Fruit fly (Drosophila melanogaster) whole organism, embryonic: ENCODE data around the gene CG32573.
A peak's percentile ranks its signal among the peaks of the same experiment; 100 is the strongest.

Experiments used
- Antp ChIP-seq: fragments of 200-800 bp; sonication (Bioruptor generic); optimal IDR thresholded peaks from 3 replicates; lab custom pipeline; 2016; ENCODE audit warnings: missing biosample characterization, missing genetic modification characterization
- CG10147 ChIP-seq: fragments of 200-800 bp; sonication (Bioruptor generic); optimal IDR thresholded peaks from 2 replicates; lab custom pipeline; 2019; ENCODE audit warnings: missing biosample characterization, mild to moderate bottlenecking, missing genetic modification characterization, moderate library complexity
- CG11695 ChIP-seq: fragments of 200-800 bp; sonication (Bioruptor generic); IDR thresholded peaks from 3 replicates; pipeline ENCODE4 v1.3.6; 2022; ENCODE audit warnings: missing biosample characterization, missing genetic modification characterization
- CG12104 ChIP-seq: fragments of 200-800 bp; sonication (Bioruptor generic); optimal IDR thresholded peaks from 3 replicates; lab custom pipeline; 2016; ENCODE audit warnings: missing biosample characterization, missing genetic modification characterization
- CG12769 ChIP-seq: fragments of 200-800 bp; sonication (Bioruptor generic); optimal IDR thresholded peaks from 2 replicates; lab custom pipeline; 2019; ENCODE audit warnings: missing biosample characterization, mild to moderate bottlenecking, missing genetic modification characterization, moderate library complexity
- CG14710 ChIP-seq: fragments of 200-800 bp; sonication (Bioruptor generic); optimal IDR thresholded peaks from 3 replicates; lab custom pipeline; 2019; ENCODE audit warnings: missing biosample characterization, mild to moderate bottlenecking, missing genetic modification characterization, moderate library complexity
- CG18476 ChIP-seq: fragments of 200-800 bp; sonication (Bioruptor generic); optimal IDR thresholded peaks from 2 replicates; lab custom pipeline; 2016; ENCODE audit warnings: missing biosample characterization, mild to moderate bottlenecking, missing genetic modification characterization
- CG2678 ChIP-seq: fragments of 200-800 bp; sonication (Bioruptor generic); optimal IDR thresholded peaks from 3 replicates; lab custom pipeline; 2019; ENCODE audit warnings: missing biosample characterization, mild to moderate bottlenecking, missing genetic modification characterization, moderate library complexity
- CG2875 ChIP-seq: fragments of 200-800 bp; sonication (Bioruptor generic); optimal IDR thresholded peaks from 2 replicates; lab custom pipeline; 2017; ENCODE audit warnings: missing biosample characterization, mild to moderate bottlenecking, missing genetic modification characterization, missing genetic modification reagents
- CG31441 ChIP-seq: fragments of 200-800 bp; sonication (Bioruptor generic); IDR thresholded peaks from 2 replicates; pipeline ENCODE4 v1.3.6; 2022; ENCODE audit warnings: missing biosample characterization, missing genetic modification characterization
- CG32772 ChIP-seq: fragments of 200-800 bp; sonication (Bioruptor generic); IDR thresholded peaks from 2 replicates; pipeline ENCODE4 v1.3.6; 2022; ENCODE audit warnings: missing biosample characterization, missing genetic modification characterization
- CG3281 ChIP-seq: fragments of 200-800 bp; sonication (Bioruptor generic); optimal IDR thresholded peaks from 3 replicates; lab custom pipeline; 2017; ENCODE audit warnings: missing biosample characterization, mild to moderate bottlenecking, missing genetic modification characterization
- CG4360 ChIP-seq: fragments of 200-800 bp; sonication (Bioruptor generic); IDR thresholded peaks from 2 replicates; pipeline ENCODE4 v1.3.6; 2022; ENCODE audit warnings: missing biosample characterization, missing genetic modification characterization
- CG4617 ChIP-seq: fragments of 200-800 bp; sonication (Bioruptor generic); optimal IDR thresholded peaks from 3 replicates; lab custom pipeline; 2016; ENCODE audit warnings: missing biosample characterization, missing genetic modification characterization, borderline replicate concordance
- CG4730 ChIP-seq: fragments of 200-800 bp; sonication (Bioruptor generic); IDR thresholded peaks from 2 replicates; pipeline ENCODE4 v1.3.6; 2022; ENCODE audit warnings: missing biosample characterization, missing genetic modification characterization
- CG8944 ChIP-seq: fragments of 200-800 bp; sonication (Bioruptor generic); optimal IDR thresholded peaks from 3 replicates; lab custom pipeline; 2016; ENCODE audit warnings: missing biosample characterization, missing genetic modification characterization
- CG9797 ChIP-seq: fragments of 200-800 bp; sonication (Bioruptor generic); optimal IDR thresholded peaks from 3 replicates; lab custom pipeline; 2018; ENCODE audit warnings: missing biosample characterization, mild to moderate bottlenecking, missing genetic modification characterization
- Dip2 ChIP-seq: fragments of 200-800 bp; sonication (Bioruptor generic); IDR thresholded peaks from 2 replicates; pipeline ENCODE4 v1.3.6; 2022; ENCODE audit warnings: missing biosample characterization, missing genetic modification characterization
- Elba2 ChIP-seq: fragments of 200-800 bp; sonication (Bioruptor generic); optimal IDR thresholded peaks from 3 replicates; lab custom pipeline; 2016; ENCODE audit warnings: missing biosample characterization, missing genetic modification characterization
- Ets65A ChIP-seq: fragments of 200-800 bp; sonication (Bioruptor generic); peaks from one replicate; lab custom pipeline; 2016; ENCODE audit warnings: missing biosample characterization, missing genetic modification characterization
- Fer3 ChIP-seq: fragments of 200-800 bp; sonication (Bioruptor generic); optimal IDR thresholded peaks from 2 replicates; lab custom pipeline; 2018; ENCODE audit warnings: missing biosample characterization, mild to moderate bottlenecking, missing genetic modification characterization, moderate library complexity
- H2.0 ChIP-seq: fragments of 200-800 bp; sonication (Bioruptor generic); IDR thresholded peaks from 2 replicates; pipeline ENCODE4 v1.3.6; 2022; ENCODE audit warnings: missing biosample characterization, missing genetic modification characterization
- Lim3 ChIP-seq: fragments of 200-800 bp; sonication (Bioruptor generic); IDR thresholded peaks from 2 replicates; pipeline ENCODE4 v1.3.6; 2022; ENCODE audit warnings: missing biosample characterization, missing genetic modification characterization
- Lpt ChIP-seq: fragments of >200 bp; optimal IDR thresholded peaks from 2 replicates; lab custom pipeline; 2018; ENCODE audit warnings: missing biosample characterization, missing genetic modification characterization
- Pdp1 ChIP-seq, 2 experiments: fragments of 200-800 bp; sonication (Bioruptor generic); optimal IDR thresholded peaks; 3 replicates each; lab custom pipeline; 2016; ENCODE audit warnings: missing biosample characterization in 2 of 2, missing genetic modification characterization in 2 of 2, mild to moderate bottlenecking in 1 of 2, moderate library complexity in 1 of 2
- ato ChIP-seq: fragments of 200-800 bp; sonication (Bioruptor generic); IDR thresholded peaks from 2 replicates; pipeline ENCODE4 v1.3.6; 2022; ENCODE audit warnings: missing biosample characterization, missing genetic modification characterization; ENCODE audit not compliant: partially characterized antibody
- bowl ChIP-seq: fragments of 200-800 bp; sonication (Bioruptor generic); IDR thresholded peaks from 2 replicates; pipeline ENCODE4 v1.3.6; 2022; ENCODE audit warnings: missing biosample characterization, missing genetic modification characterization
- crc ChIP-seq: fragments of 200-800 bp; sonication (Bioruptor generic); optimal IDR thresholded peaks from 2 replicates; lab custom pipeline; 2016; ENCODE audit warnings: missing biosample characterization, missing genetic modification characterization
- croc ChIP-seq: fragments of 200-800 bp; sonication (Bioruptor generic); conservative IDR thresholded peaks from 3 replicates; pipeline ENCODE4 v1.3.6; 2022; ENCODE audit warnings: missing biosample characterization, missing genetic modification characterization
- dan ChIP-seq: fragments of 200-800 bp; sonication (Bioruptor generic); IDR thresholded peaks from 2 replicates; pipeline ENCODE4 v1.3.6; 2022; ENCODE audit warnings: missing biosample characterization, missing genetic modification characterization
- dati ChIP-seq: fragments of 200-800 bp; sonication (Bioruptor generic); IDR thresholded peaks from 2 replicates; pipeline ENCODE4 v1.3.6; 2022; ENCODE audit warnings: missing biosample characterization, missing genetic modification characterization
- en ChIP-seq: fragments of 200-800 bp; sonication (Bioruptor generic); optimal IDR thresholded peaks from 2 replicates; lab custom pipeline; 2016; ENCODE audit warnings: missing biosample characterization, missing genetic modification characterization
- eyg ChIP-seq: fragments of 200-800 bp; sonication (Bioruptor generic); optimal IDR thresholded peaks from 3 replicates; lab custom pipeline; 2016; ENCODE audit warnings: missing biosample characterization, missing genetic modification characterization
- gsb-n ChIP-seq: fragments of 200-800 bp; sonication (Bioruptor generic); optimal IDR thresholded peaks from 3 replicates; lab custom pipeline; 2018; ENCODE audit warnings: missing biosample characterization, mild to moderate bottlenecking, missing genetic modification characterization
- nau ChIP-seq: fragments of 200-800 bp; sonication (Bioruptor generic); optimal IDR thresholded peaks from 3 replicates; lab custom pipeline; 2017; ENCODE audit warnings: missing biosample characterization, mild to moderate bottlenecking, missing genetic modification characterization, missing genetic modification reagents
- nerfin-2 ChIP-seq: fragments of 200-800 bp; sonication (Bioruptor generic); IDR thresholded peaks from 2 replicates; pipeline ENCODE4 v1.3.6; 2022; ENCODE audit warnings: missing biosample characterization, missing genetic modification characterization; ENCODE audit not compliant: partially characterized antibody
- nmo ChIP-seq: fragments of 200-800 bp; sonication (Bioruptor generic); optimal IDR thresholded peaks from 2 replicates; lab custom pipeline; 2018; ENCODE audit warnings: missing biosample characterization, mild to moderate bottlenecking, missing genetic modification characterization, moderate library complexity
- p53 ChIP-seq: fragments of 200-800 bp; sonication (Bioruptor generic); optimal IDR thresholded peaks from 2 replicates; lab custom pipeline; 2016; ENCODE audit warnings: missing biosample characterization, missing genetic modification characterization
- pan ChIP-seq, 4 experiments: fragments of >200 bp in 3 of 4; fragments of 200-800 bp in 1 of 4; sonication (Bioruptor generic) in 1 of 4; optimal IDR thresholded peaks in 3 of 4; IDR thresholded peaks in 1 of 4; 2 replicates each; pipeline versions ENCODE4 v1.3.6 to Lab custom; 2017 to 2022; ENCODE audit warnings: missing biosample characterization in 2 of 4, missing genetic modification characterization in 2 of 4, mixed read lengths in 1 of 4
- row ChIP-seq: fragments of 200-800 bp; sonication (Bioruptor generic); IDR thresholded peaks from 3 replicates; pipeline ENCODE4 v1.3.6; 2022; ENCODE audit warnings: missing biosample characterization, missing genetic modification characterization
- salm ChIP-seq: fragments of 200-800 bp; sonication (Bioruptor generic); optimal IDR thresholded peaks from 2 replicates; lab custom pipeline; 2018; ENCODE audit warnings: missing biosample characterization, mild to moderate bottlenecking, missing genetic modification characterization
- slbo ChIP-seq: fragments of 200-800 bp; sonication (Bioruptor generic); IDR thresholded peaks from 2 replicates; pipeline ENCODE4 v1.3.6; 2022; ENCODE audit warnings: missing biosample characterization, missing genetic modification characterization
- sna ChIP-seq: fragments of 200-800 bp; sonication (Bioruptor generic); IDR thresholded peaks from 2 replicates; pipeline ENCODE4 v1.3.6; 2022; ENCODE audit warnings: missing biosample characterization, missing genetic modification characterization; ENCODE audit not compliant: partially characterized antibody
- stc ChIP-seq: fragments of 200-800 bp; sonication (Bioruptor generic); IDR thresholded peaks from 2 replicates; pipeline ENCODE4 v1.3.6; 2022; ENCODE audit warnings: missing biosample characterization, missing genetic modification characterization
- sug ChIP-seq: fragments of 200-800 bp; optimal IDR thresholded peaks from 2 replicates; lab custom pipeline; 2019; ENCODE audit warnings: missing biosample characterization, mild to moderate bottlenecking, missing genetic modification characterization, moderate library complexity
- tio ChIP-seq: fragments of 200-800 bp; sonication (Bioruptor generic); optimal IDR thresholded peaks from 2 replicates; lab custom pipeline; 2017; ENCODE audit warnings: missing biosample characterization, missing genetic modification characterization, inconsistent platforms
- unc-4 ChIP-seq: fragments of 200-800 bp; sonication (Bioruptor generic); IDR thresholded peaks from 2 replicates; pipeline ENCODE4 v1.3.6; 2022; ENCODE audit warnings: missing biosample characterization, missing genetic modification characterization; ENCODE audit not compliant: partially characterized antibody
- unpg ChIP-seq: fragments of 200-800 bp; sonication (Bioruptor generic); optimal IDR thresholded peaks from 3 replicates; lab custom pipeline; 2018; ENCODE audit warnings: missing biosample characterization, mild to moderate bottlenecking, missing genetic modification characterization, moderate library complexity

The CG32573 gene

DNA sequence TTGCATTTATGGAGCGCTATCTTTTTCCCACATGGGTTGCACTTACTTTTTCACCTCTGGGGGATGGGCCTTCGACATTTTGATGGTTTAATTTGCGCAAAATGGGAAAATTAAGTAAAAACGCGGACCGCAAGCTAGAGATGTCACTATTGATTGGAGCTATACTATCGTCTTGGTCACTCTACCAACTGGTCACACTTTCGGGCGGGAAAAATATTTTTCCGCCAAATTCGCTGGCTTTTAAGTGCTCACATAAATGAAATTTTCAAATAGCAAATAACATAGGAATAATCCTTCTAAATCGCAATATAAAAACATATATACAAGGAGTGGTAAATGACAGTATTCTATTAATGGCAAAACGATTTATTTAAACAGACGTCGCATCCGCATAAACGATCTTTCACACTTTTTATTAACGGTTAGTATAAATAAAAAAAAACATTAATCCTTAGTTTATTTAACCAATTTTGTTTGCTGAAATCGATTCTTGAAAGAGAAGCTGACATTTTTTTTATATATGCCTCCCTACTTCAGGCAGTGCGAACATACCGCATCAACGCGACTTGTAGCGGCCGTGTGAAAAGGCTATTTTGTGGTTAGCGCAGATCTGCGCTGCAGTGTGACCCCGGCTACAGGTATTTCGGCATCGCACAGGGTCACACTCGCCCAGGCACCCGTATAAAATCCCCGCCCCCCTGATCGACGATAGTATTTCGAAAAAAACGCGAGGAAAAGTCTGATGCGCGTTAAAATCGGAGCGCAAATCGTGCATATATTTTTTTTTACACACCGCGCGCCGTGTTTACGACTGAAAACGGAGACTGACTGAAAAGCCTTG is 10.7 kb upstream of the CG32573 start, which contains the start of the genes SNRPG and mthl1 (continued):
- TF ChIP-seq CG4730 (peak; percentile 90), tio (peak; percentile 86), Lim3 (GFP tag; lab: Robert Waterston, UW) (peak; percentile 70), CG12769 (tag; lab: Kevin White, UChicago) (peak; percentile 72), CG2875 (GFP tag; lab: Kevin White, UChicago) (no peak), sug (tag; lab: Kevin White, UChicago) (peak; percentile 43), CG14710 (tag; lab: Kevin White, UChicago) (peak; percentile 100), CG4617 (peak; percentile 34), nmo (GFP tag; lab: Kevin White, UChicago) (peak; percentile 57), unpg (GFP tag; lab: Kevin White, UChicago) (peak; percentile 65), slbo (GFP tag; lab: Robert Waterston, UW) (peak; percentile 97), H2.0 (peak; percentile 93), CG3281 (GFP tag; lab: Kevin White, UChicago) (peak; percentile 53), Pdp1 (GFP tag; optimal IDR thresholded peaks at IDR 0.05; lab: Kevin White, UChicago) (peak; percentile 70 to 80), dati (GFP tag; lab: Robert Waterston, UW) (peak; percentile 89), ato (peak; percentile 46; the same call in 1 of the 2 replicates), Fer3 (tag; lab: Kevin White, UChicago) (peak; percentile 79), row (GFP tag; lab: Robert Waterston, UW) (peak; percentile 95), CG31441 (GFP tag; lab: Robert Waterston, UW) (peak; percentile 74), salm (tag; lab: Kevin White, UChicago) (no peak), Antp (GFP tag; lab: Kevin White, UChicago) (peak; percentile 73), dan (peak; percentile 61; the same call in 1 of the 2 replicates), Lpt (GFP tag; lab: Kevin White, UChicago) (no peak), unc-4 (GFP tag; lab: Robert Waterston, UW) (peak; percentile 64), CG2678 (peak; percentile 78), CG10147 (peak; percentile 76), p53 (GFP tag; lab: Kevin White, UChicago) (no peak), CG9797 (GFP tag; lab: Kevin White, UChicago) (peak; percentile 82), en (GFP tag; lab: Kevin White, UChicago) (no peak), bowl (GFP tag; lab: Robert Waterston, UW) (peak; percentile 72; the same call in 1 of the 2 replicates), CG12104 (peak; percentile 54), Elba2 (GFP tag; lab: Kevin White, UChicago) (no peak), CG18476 (peak; percentile 79), Dip2 (no peak), croc (GFP tag; lab: Robert Waterston, UW) (peak; percentile 74), crc (no peak), CG32772 (GFP tag; lab: Robert Waterston, UW) (peak; percentile 95), eyg (GFP tag; lab: Kevin White, UChicago) (peak; percentile 43), nau (GFP tag; lab: Kevin White, UChicago) (no peak), sna (GFP tag; lab: Robert Waterston, UW) (peak; percentile 36; the same call in 1 of the 2 replicates), pan (optimal IDR thresholded peaks at IDR 0.05; lab: Kevin White, UChicago) (no peak), pan (GFP tag; optimal IDR thresholded peaks at IDR 0.05 in 1 of 2, IDR thresholded peaks at IDR 0.05 in 1 of 2) (peak in 1 of 2 experiments; percentile 95), CG11695 (GFP tag; lab: Robert Waterston, UW) (peak; percentile 79), CG4360 (GFP tag; lab: Robert Waterston, UW) (peak; percentile 66), gsb-n (peak; percentile 55), stc (peak; percentile 69; the same call in 1 of the 2 replicates), Ets65A (GFP tag; lab: Kevin White, UChicago) (peak; percentile 99), nerfin-2 (GFP tag; lab: Robert Waterston, UW) (no peak), CG8944 (GFP tag; lab: Kevin White, UChicago) (peak; percentile 72)
